Worm (Caenorhabditis elegans) whole organism, L1 larva: Measurements from ENCODE around the gene C26D10.3.

ENCODE experiments used
- C04F5.9 ChIP-seq: sonication (generic microtip); optimal IDR thresholded peaks from 2 replicates; lab custom pipeline; 2016; ENCODE audit warnings: missing genetic modification characterization, missing compliant biosample characterization
- C16A3.4 ChIP-seq: fragments of 150-350 bp; optimal IDR thresholded peaks from 2 replicates; lab custom pipeline; 2014; ENCODE audit warnings: missing biosample characterization, missing genetic modification characterization
- C34B4.2 ChIP-seq: sonication (generic microtip); optimal IDR thresholded peaks from 2 replicates; lab custom pipeline; 2017; ENCODE audit warnings: mild to moderate bottlenecking, missing genetic modification characterization, missing compliant biosample characterization
- aly-2 ChIP-seq: fragments of 150-350 bp; optimal IDR thresholded peaks from 2 replicates; lab custom pipeline; 2014; ENCODE audit warnings: missing biosample characterization, missing genetic modification characterization
- ama-1 ChIP-seq: fragments of 150-350 bp; optimal IDR thresholded peaks from 2 replicates; lab custom pipeline; 2014
- blmp-1 ChIP-seq: fragments of 150-350 bp; optimal IDR thresholded peaks from 2 replicates; lab custom pipeline; 2014; ENCODE audit warnings: missing biosample characterization, missing genetic modification characterization
- ceh-8 ChIP-seq: fragments of 200-800 bp; sonication (Bioruptor generic); optimal IDR thresholded peaks from 2 replicates; lab custom pipeline; 2018; ENCODE audit warnings: mild to moderate bottlenecking, missing genetic modification characterization, moderate library complexity, missing compliant biosample characterization
- ceh-82 ChIP-seq, 3 experiments: fragments of 150-350 bp in 1 of 3; sonication (generic microtip) in 2 of 3; optimal IDR thresholded peaks; 2 replicates each; lab custom pipeline; 2014 to 2017; ENCODE audit warnings: missing biosample characterization in 3 of 3, missing genetic modification characterization in 3 of 3
- ceh-88 ChIP-seq: fragments of 200-800 bp; sonication (Bioruptor generic); IDR thresholded peaks from 2 replicates; pipeline ENCODE4 v1.3.6; 2022; ENCODE audit warnings: missing genetic modification characterization, missing compliant biosample characterization
- ceh-90 ChIP-seq: sonication (generic microtip); optimal IDR thresholded peaks from 2 replicates; lab custom pipeline; 2016; ENCODE audit warnings: missing genetic modification characterization, missing compliant biosample characterization
- ces-1 ChIP-seq: fragments of 150-350 bp; optimal IDR thresholded peaks from 2 replicates; lab custom pipeline; 2014; ENCODE audit warnings: missing biosample characterization, missing genetic modification reagents, missing genetic modification characterization
- dpl-1 ChIP-seq, 3 experiments: fragments of 150-350 bp in 2 of 3; sonication (generic microtip) in 1 of 3; optimal IDR thresholded peaks; 2 replicates each; lab custom pipeline; 2014 to 2017; ENCODE audit warnings: missing biosample characterization in 3 of 3, missing genetic modification characterization in 3 of 3, missing genetic modification reagents in 3 of 3
- dsc-1 ChIP-seq: sonication (generic microtip); optimal IDR thresholded peaks from 2 replicates; lab custom pipeline; 2016; ENCODE audit warnings: mild to moderate bottlenecking, missing genetic modification characterization, missing compliant biosample characterization
- efl-1 ChIP-seq, 4 experiments: fragments of 150-350 bp; optimal IDR thresholded peaks in 3 of 4; peaks in 1 of 4; 1 replicate in 1 of 4; 2 replicates in 3 of 4; lab custom pipeline; 2014; ENCODE audit warnings: missing biosample characterization in 2 of 4, missing genetic modification characterization in 2 of 4, missing genetic modification reagents in 2 of 4
- efl-3 ChIP-seq: fragments of 200-800 bp; sonication (Bioruptor generic); optimal IDR thresholded peaks from 2 replicates; lab custom pipeline; 2018; ENCODE audit warnings: mild to moderate bottlenecking, missing genetic modification characterization, missing compliant biosample characterization
- elt-2 ChIP-seq: sonication (generic microtip); optimal IDR thresholded peaks from 2 replicates; lab custom pipeline; 2016; ENCODE audit warnings: missing genetic modification characterization, mild to moderate bottlenecking, inconsistent platforms, missing compliant biosample characterization, missing genetic modification reagents
- fkh-10 ChIP-seq: sonication (generic microtip); optimal IDR thresholded peaks from 2 replicates; lab custom pipeline; 2017; ENCODE audit warnings: missing biosample characterization, missing genetic modification reagents, missing genetic modification characterization
- fkh-8 ChIP-seq: sonication (generic microtip); optimal IDR thresholded peaks from 2 replicates; lab custom pipeline; 2016; ENCODE audit warnings: mild to moderate bottlenecking, missing genetic modification characterization, missing compliant biosample characterization
- grh-1 ChIP-seq: fragments of 200-800 bp; sonication (Bioruptor generic); IDR thresholded peaks from 2 replicates; pipeline ENCODE4 v1.3.6; 2022; ENCODE audit warnings: missing genetic modification reagents, missing genetic modification characterization, missing compliant biosample characterization
- isw-1 ChIP-seq: fragments of 200-800 bp; sonication (Bioruptor generic); IDR thresholded peaks from 2 replicates; pipeline ENCODE4 v1.3.6; 2022; ENCODE audit warnings: missing genetic modification characterization, missing compliant biosample characterization
- jun-1 ChIP-seq: fragments of 150-350 bp; optimal IDR thresholded peaks from 2 replicates; lab custom pipeline; 2014; ENCODE audit warnings: missing biosample characterization, missing genetic modification reagents, missing genetic modification characterization
- lin-13 ChIP-seq: fragments of 150-350 bp; optimal IDR thresholded peaks from 2 replicates; lab custom pipeline; 2014; ENCODE audit warnings: missing biosample characterization, missing genetic modification reagents, missing genetic modification characterization
- lin-35 ChIP-seq, 2 experiments: fragments of 150-350 bp; optimal IDR thresholded peaks; 2 replicates each; lab custom pipeline; 2014; ENCODE audit warnings: missing biosample characterization in 2 of 2, missing genetic modification characterization in 2 of 2, missing genetic modification reagents in 2 of 2
- lir-3 ChIP-seq: sonication (generic microtip); optimal IDR thresholded peaks from 2 replicates; lab custom pipeline; 2016; ENCODE audit warnings: mild to moderate bottlenecking, missing genetic modification characterization, moderate library complexity, missing compliant biosample characterization; ENCODE audit not compliant: poor library complexity
- lsy-2 ChIP-seq, 2 experiments: fragments of 150-350 bp; optimal IDR thresholded peaks; 2 replicates each; lab custom pipeline; 2014; ENCODE audit warnings: missing biosample characterization in 2 of 2, missing genetic modification characterization in 2 of 2
- mab-9 ChIP-seq: fragments of 200-800 bp; sonication (Bioruptor generic); IDR thresholded peaks from 2 replicates; pipeline ENCODE4 v1.3.6; 2022; ENCODE audit warnings: missing genetic modification reagents, missing genetic modification characterization, missing compliant biosample characterization
- mdl-1 ChIP-seq, 2 experiments: fragments of 150-350 bp; optimal IDR thresholded peaks; 2 replicates each; lab custom pipeline; 2014 to 2017; ENCODE audit warnings: missing biosample characterization in 2 of 2, missing genetic modification characterization in 2 of 2, inconsistent platforms in 1 of 2
- nhr-11 ChIP-seq: fragments of 150-350 bp; optimal IDR thresholded peaks from 2 replicates; lab custom pipeline; 2014; ENCODE audit warnings: missing biosample characterization, missing genetic modification characterization
- nhr-20 ChIP-seq: sonication (generic microtip); optimal IDR thresholded peaks from 2 replicates; lab custom pipeline; 2016; ENCODE audit warnings: mild to moderate bottlenecking, missing genetic modification characterization, missing compliant biosample characterization
- nhr-237 ChIP-seq: fragments of 150-350 bp; optimal IDR thresholded peaks from 2 replicates; lab custom pipeline; 2014; ENCODE audit warnings: missing biosample characterization, missing genetic modification characterization
- nhr-28 ChIP-seq: fragments of 150-350 bp; optimal IDR thresholded peaks from 2 replicates; lab custom pipeline; 2014; ENCODE audit warnings: missing biosample characterization, missing genetic modification characterization
- nhr-47 ChIP-seq: sonication (generic microtip); optimal IDR thresholded peaks from 2 replicates; lab custom pipeline; 2016; ENCODE audit warnings: mild to moderate bottlenecking, missing genetic modification characterization, moderate library complexity, missing compliant biosample characterization
- nhr-71 ChIP-seq: sonication (generic microtip); optimal IDR thresholded peaks from 2 replicates; lab custom pipeline; 2016; ENCODE audit warnings: mild to moderate bottlenecking, missing genetic modification characterization, moderate library complexity, missing compliant biosample characterization
- nhr-76 ChIP-seq: sonication (generic microtip); optimal IDR thresholded peaks from 2 replicates; lab custom pipeline; 2017; ENCODE audit warnings: missing biosample characterization, missing genetic modification characterization
- nhr-90 ChIP-seq: sonication (generic microtip); optimal IDR thresholded peaks from 2 replicates; lab custom pipeline; 2016; ENCODE audit warnings: mild to moderate bottlenecking, missing genetic modification characterization, missing compliant biosample characterization; ENCODE audit not compliant: poor library complexity
- pqm-1 ChIP-seq: sonication (generic microtip); optimal IDR thresholded peaks from 3 replicates; lab custom pipeline; 2017; ENCODE audit warnings: missing biosample characterization, missing genetic modification characterization
- snu-23 ChIP-seq: sonication (generic microtip); optimal IDR thresholded peaks from 2 replicates; lab custom pipeline; 2016; ENCODE audit warnings: missing genetic modification characterization, missing compliant biosample characterization
- sptf-1 ChIP-seq: fragments of 150-350 bp; optimal IDR thresholded peaks from 2 replicates; lab custom pipeline; 2014; ENCODE audit warnings: missing biosample characterization, missing genetic modification characterization
- sup-37 ChIP-seq: fragments of 200-800 bp; sonication (Bioruptor generic); optimal IDR thresholded peaks from 2 replicates; lab custom pipeline; 2018; ENCODE audit warnings: mild to moderate bottlenecking, missing genetic modification characterization, missing compliant biosample characterization
- swsn-7 ChIP-seq: sonication (generic microtip); optimal IDR thresholded peaks from 2 replicates; lab custom pipeline; 2016; ENCODE audit warnings: missing genetic modification characterization, missing compliant biosample characterization
- unc-130 ChIP-seq: fragments of 150-350 bp; optimal IDR thresholded peaks from 2 replicates; lab custom pipeline; 2017; ENCODE audit warnings: missing biosample characterization, missing genetic modification characterization, inconsistent platforms
- unc-30 ChIP-seq: sonication (generic microtip); optimal IDR thresholded peaks from 2 replicates; lab custom pipeline; 2017; ENCODE audit warnings: missing biosample characterization, missing genetic modification characterization
- unc-62 ChIP-seq: fragments of 150-350 bp; optimal IDR thresholded peaks from 2 replicates; lab custom pipeline; 2014; ENCODE audit warnings: missing biosample characterization, missing genetic modification reagents, missing genetic modification characterization
- vab-15 ChIP-seq: sonication (generic microtip); optimal IDR thresholded peaks from 2 replicates; lab custom pipeline; 2017; ENCODE audit warnings: missing genotype, mild to moderate bottlenecking, missing genetic modification characterization, missing compliant biosample characterization
- zag-1 ChIP-seq: fragments of 150-350 bp; optimal IDR thresholded peaks from 2 replicates; lab custom pipeline; 2014; ENCODE audit warnings: missing biosample characterization, missing genetic modification characterization
- zip-4 ChIP-seq: fragments of 200-800 bp; sonication (Bioruptor generic); optimal IDR thresholded peaks from 2 replicates; lab custom pipeline; 2018; ENCODE audit warnings: mild to moderate bottlenecking, missing genetic modification characterization, moderate library complexity, missing compliant biosample characterization

C26D10.3 gene

ce11 chrII:8328820-8329339 lies 3.7 kb downstream of the C26D10.3 start, which contains the start of gene hel-1 (continued):
- TF ChIP-seq vab-15 (tag; lab: Kevin White, UChicago) = peak; percentile 100
- peak; percentile 87 for TF ChIP-seq nhr-20 (tag; lab: Kevin White, UChicago)
- TF ChIP-seq mdl-1 (tag; optimal IDR thresholded peaks at IDR 0.05; lab: Kevin White, UChicago) = peak in 1 of 2 experiments; percentile 81
- TF ChIP-seq unc-30 (tag; lab: Kevin White, UChicago) = no peak
- TF ChIP-seq C16A3.4 (tag; lab: Kevin White, UChicago) = peak; percentile 84
- peak; percentile 74 for TF ChIP-seq fkh-8 (tag; lab: Kevin White, UChicago)
- TF ChIP-seq lsy-2 (tag; optimal IDR thresholded peaks at IDR 0.05; lab: Kevin White, UChicago) = peak; percentile 86 to 95
- TF ChIP-seq zip-4 (GFP tag; lab: Kevin White, UChicago) = peak; percentile 39
- peak; percentile 55 for TF ChIP-seq jun-1 (tag; lab: Kevin White, UChicago)
- TF ChIP-seq lin-13 (GFP tag; lab: Kevin White, UChicago) = peak; percentile 89
- peak; percentile 82 for TF ChIP-seq blmp-1 (tag; lab: Kevin White, UChicago)
- peak; percentile 65 for TF ChIP-seq unc-130 (tag; lab: Kevin White, UChicago)
- peak; percentile 80 for TF ChIP-seq swsn-7 (tag; lab: Kevin White, UChicago)
- peak; percentile 39; the same call in 1 of the 2 replicates for TF ChIP-seq mab-9 (GFP tag; lab: Robert Waterston, UW)
- peak; percentile 24 for TF ChIP-seq elt-2 (tag; lab: Kevin White, UChicago)
- TF ChIP-seq sup-37 (GFP tag; lab: Kevin White, UChicago) = no peak
- peak; percentile 40 for TF ChIP-seq ceh-8 (GFP tag; lab: Kevin White, UChicago)
- peak; percentile 55; the same call in 1 of the 2 replicates for TF ChIP-seq grh-1 (GFP tag; lab: Robert Waterston, UW)
- no peak for TF ChIP-seq pqm-1 (tag; lab: Kevin White, UChicago)
- peak; percentile 24 to 88 (median 69) for TF ChIP-seq ceh-82 (tag; optimal IDR thresholded peaks at IDR 0.05; lab: Kevin White, UChicago)
- TF ChIP-seq isw-1 (GFP tag; lab: Robert Waterston, UW) = peak; percentile 71
- TF ChIP-seq efl-1 (optimal IDR thresholded peaks at IDR 0.05; lab: Kevin White, UChicago) = peak; percentile 86 to 95
- TF ChIP-seq efl-1 (GFP tag; optimal IDR thresholded peaks at IDR 0.05 in 1 of 2; lab: Kevin White, UChicago) = peak; percentile 94 to 99
- TF ChIP-seq fkh-10 (GFP tag; lab: Kevin White, UChicago) = peak; percentile 2
- TF ChIP-seq nhr-90 (tag; lab: Kevin White, UChicago) = peak; percentile 52
- TF ChIP-seq nhr-71 (tag; lab: Kevin White, UChicago) = peak; percentile 91
- TF ChIP-seq aly-2 (tag; lab: Kevin White, UChicago) = peak; percentile 52
- TF ChIP-seq lir-3 (tag; lab: Kevin White, UChicago) = peak; percentile 37
- TF ChIP-seq nhr-11 (tag; lab: Kevin White, UChicago) = peak; percentile 57
- TF ChIP-seq unc-62 = no peak
- peak; percentile 82 for TF ChIP-seq nhr-47 (tag; lab: Kevin White, UChicago)
- TF ChIP-seq lin-35 (GFP tag; optimal IDR thresholded peaks at IDR 0.05; lab: Kevin White, UChicago) = peak; percentile 93 to 98

- TF ChIP-seq snu-23 (GFP tag; lab: Kevin White, UChicago) (peak; percentile 4), nhr-237 (tag; lab: Kevin White, UChicago) (no peak), nhr-28 (no peak), C04F5.9 (no peak), sptf-1 (tag; lab: Kevin White, UChicago) (no peak), nhr-20 (tag; lab: Kevin White, UChicago) (no peak), zag-1 (tag; lab: Kevin White, UChicago) (no peak), ceh-90 (no peak), ces-1 (GFP tag; lab: Kevin White, UChicago) (no peak), blmp-1 (tag; lab: Kevin White, UChicago) (no peak), efl-3 (GFP tag; lab: Kevin White, UChicago) (no peak), lir-3 (tag; lab: Kevin White, UChicago) (no peak), dpl-1 (GFP tag; optimal IDR thresholded peaks at IDR 0.05; lab: Kevin White, UChicago) (peak in 2 of 3 experiments; percentile 10 to 11), jun-1 (tag; lab: Kevin White, UChicago) (no peak), pqm-1 (tag; lab: Kevin White, UChicago) (no peak), dsc-1 (tag; lab: Kevin White, UChicago) (no peak), nhr-76 (tag; lab: Kevin White, UChicago) (no peak), ama-1 (lab: Kevin White, UChicago) (no peak), C34B4.2 (tag; lab: Kevin White, UChicago) (no peak), ceh-88 (GFP tag; lab: Robert Waterston, UW) (no peak), ceh-82 (tag; optimal IDR thresholded peaks at IDR 0.05; lab: Kevin White, UChicago) (no peak), efl-1 (optimal IDR thresholded peaks at IDR 0.05; lab: Kevin White, UChicago) (no peak), efl-1 (GFP tag; optimal IDR thresholded peaks at IDR 0.05 in 1 of 2; lab: Kevin White, UChicago) (peak in 1 of 2 experiments; percentile 15)
These were observed 4.3 kb downstream of the C26D10.3 start, which contains the start of gene C26D10.4 for ce11 chrII:8329462-8329861. TSS of gene C26D10.4 (plus strand) at chrII:8329762.
